Worm (Caenorhabditis elegans) whole organism, young adult: Measurements from ENCODE around the gene catp-7.

Source experiments
- B0336.3 ChIP-seq: fragments of 200-800 bp; sonication (Bioruptor generic); IDR thresholded peaks from 2 replicates; pipeline ENCODE4 v1.3.6; 2022; ENCODE audit warnings: missing genetic modification characterization, missing compliant biosample characterization
- C06A6.2 ChIP-seq: fragments of 200-800 bp; sonication (Bioruptor generic); conservative IDR thresholded peaks from 2 replicates; pipeline ENCODE4 v1.3.6; 2022; ENCODE audit warnings: missing genetic modification characterization, missing compliant biosample characterization
- D2030.7 ChIP-seq: fragments of 200-800 bp; sonication (Bioruptor generic); IDR thresholded peaks from 2 replicates; pipeline ENCODE4 v1.3.6; 2022; ENCODE audit warnings: missing genetic modification reagents, missing genetic modification characterization, missing compliant biosample characterization
- F49E8.2 ChIP-seq: sonication (generic microtip); optimal IDR thresholded peaks from 3 replicates; lab custom pipeline; 2017; ENCODE audit warnings: missing genetic modification characterization, mild to moderate bottlenecking, missing compliant biosample characterization, antibody characterized with exemption, moderate library complexity; ENCODE audit not compliant: insufficient read depth
- F52B5.7 ChIP-seq: sonication (generic microtip); optimal IDR thresholded peaks from 2 replicates; lab custom pipeline; 2016; ENCODE audit warnings: mild to moderate bottlenecking, missing genetic modification characterization, missing compliant biosample characterization
- K11D2.4 ChIP-seq: fragments of 200-800 bp; sonication (Bioruptor generic); IDR thresholded peaks from 2 replicates; pipeline ENCODE4 v1.3.6; 2022; ENCODE audit warnings: missing genetic modification reagents, missing genetic modification characterization, missing compliant biosample characterization
- K12H6.12 ChIP-seq: fragments of 200-800 bp; sonication (Bioruptor generic); optimal IDR thresholded peaks from 2 replicates; lab custom pipeline; 2018; ENCODE audit warnings: mild to moderate bottlenecking, missing genetic modification characterization, missing compliant biosample characterization
- T26A5.8 ChIP-seq: sonication (generic microtip); optimal IDR thresholded peaks from 2 replicates; lab custom pipeline; 2016; ENCODE audit warnings: missing genetic modification characterization, missing compliant biosample characterization
- Y53G8AR.9 ChIP-seq: fragments of 200-800 bp; sonication (Bioruptor generic); conservative IDR thresholded peaks from 2 replicates; pipeline ENCODE4 v1.3.6; 2022; ENCODE audit warnings: missing genetic modification reagents, missing genetic modification characterization, missing compliant biosample characterization
- ZK185.1 ChIP-seq: sonication (generic microtip); optimal IDR thresholded peaks from 2 replicates; lab custom pipeline; 2016; ENCODE audit warnings: mild to moderate bottlenecking, missing genetic modification characterization, missing compliant biosample characterization; ENCODE audit not compliant: poor library complexity, severe bottlenecking
- atf-7 ChIP-seq: sonication (generic microtip); optimal IDR thresholded peaks from 2 replicates; lab custom pipeline; 2017; ENCODE audit warnings: mild to moderate bottlenecking, missing genetic modification characterization, missing compliant biosample characterization
- athp-1 ChIP-seq: sonication (generic microtip); optimal IDR thresholded peaks from 2 replicates; lab custom pipeline; 2017; ENCODE audit warnings: mild to moderate bottlenecking, missing genetic modification characterization, missing compliant biosample characterization
- attf-5 ChIP-seq: fragments of 200-800 bp; sonication (Bioruptor generic); optimal IDR thresholded peaks from 2 replicates; lab custom pipeline; 2018; ENCODE audit warnings: mild to moderate bottlenecking, missing genetic modification characterization, missing compliant biosample characterization
- cebp-1 ChIP-seq, 2 experiments: fragments of 200-800 bp in 1 of 2; sonication (Bioruptor generic) in 1 of 2; sonication (generic microtip) in 1 of 2; IDR thresholded peaks in 1 of 2; optimal IDR thresholded peaks in 1 of 2; 2 replicates each; pipeline versions ENCODE4 v1.3.6 to Lab custom; 2017 to 2022; ENCODE audit warnings: missing compliant biosample characterization in 2 of 2, missing genetic modification characterization in 2 of 2, mild to moderate bottlenecking in 1 of 2, missing genetic modification reagents in 1 of 2, moderate library complexity in 1 of 2
- chd-7 ChIP-seq: sonication (generic microtip); optimal IDR thresholded peaks from 2 replicates; lab custom pipeline; 2016; ENCODE audit warnings: mild to moderate bottlenecking, missing genetic modification characterization, moderate library complexity, missing compliant biosample characterization
- die-1 ChIP-seq: sonication (generic microtip); optimal IDR thresholded peaks from 2 replicates; lab custom pipeline; 2016; ENCODE audit warnings: missing genotype, mild to moderate bottlenecking, missing genetic modification characterization, missing compliant biosample characterization
- dox-1 ChIP-seq: fragments of 200-800 bp; sonication (Bioruptor generic); IDR thresholded peaks from 2 replicates; pipeline ENCODE4 v1.3.6; 2022; ENCODE audit warnings: missing genetic modification reagents, missing genetic modification characterization, missing compliant biosample characterization
- ekl-4 ChIP-seq: fragments of 200-800 bp; sonication (Bioruptor generic); IDR thresholded peaks from 2 replicates; pipeline ENCODE4 v1.3.6; 2022; ENCODE audit warnings: missing genetic modification reagents, missing genetic modification characterization, missing compliant biosample characterization
- him-1 ChIP-seq: sonication (generic microtip); optimal IDR thresholded peaks from 2 replicates; lab custom pipeline; 2016; ENCODE audit warnings: missing genotype, missing genetic modification reagents, missing genetic modification characterization, missing compliant biosample characterization
- hmg-1.2 ChIP-seq: fragments of 200-800 bp; sonication (Bioruptor generic); IDR thresholded peaks from 2 replicates; pipeline ENCODE4 v1.3.6; 2022; ENCODE audit warnings: missing genetic modification reagents, missing genetic modification characterization, missing compliant biosample characterization
- lag-1 ChIP-seq: fragments of 200-800 bp; sonication (Bioruptor generic); IDR thresholded peaks from 2 replicates; pipeline ENCODE4 v1.3.6; 2022; ENCODE audit warnings: missing genetic modification reagents, missing genetic modification characterization, missing compliant biosample characterization
- lin-26 ChIP-seq: fragments of 200-800 bp; sonication (Bioruptor generic); IDR thresholded peaks from 2 replicates; pipeline ENCODE4 v1.3.6; 2022; ENCODE audit warnings: missing genetic modification reagents, missing genetic modification characterization, missing compliant biosample characterization
- lin-35 ChIP-seq, 3 experiments: fragments of 150-350 bp in 2 of 3; sonication (generic microtip) in 1 of 3; optimal IDR thresholded peaks; 2 replicates each; lab custom pipeline; 2014 to 2018; ENCODE audit warnings: missing biosample characterization in 3 of 3, missing genetic modification characterization in 3 of 3, missing genetic modification reagents in 3 of 3
- lin-40 ChIP-seq: sonication (generic microtip); optimal IDR thresholded peaks from 2 replicates; lab custom pipeline; 2016; ENCODE audit warnings: missing genetic modification characterization, mild to moderate bottlenecking, missing compliant biosample characterization, missing genotype, missing genetic modification reagents
- madf-8 ChIP-seq: fragments of 200-800 bp; sonication (Bioruptor generic); conservative IDR thresholded peaks from 2 replicates; pipeline ENCODE4 v1.3.6; 2022; ENCODE audit warnings: missing genetic modification reagents, missing genetic modification characterization, missing compliant biosample characterization
- mcd-1 ChIP-seq: fragments of 200-800 bp; sonication (Bioruptor generic); IDR thresholded peaks from 2 replicates; pipeline ENCODE4 v1.3.6; 2022; ENCODE audit warnings: missing genetic modification reagents, missing genetic modification characterization, missing compliant biosample characterization
- mxl-1 ChIP-seq: sonication (generic microtip); optimal IDR thresholded peaks from 2 replicates; lab custom pipeline; 2016; ENCODE audit warnings: missing genetic modification characterization, missing compliant biosample characterization
- nhr-120 ChIP-seq: fragments of 200-800 bp; sonication (Bioruptor generic); IDR thresholded peaks from 2 replicates; pipeline ENCODE4 v1.3.6; 2022; ENCODE audit warnings: missing genetic modification characterization, missing compliant biosample characterization
- nhr-179 ChIP-seq: sonication (generic microtip); optimal IDR thresholded peaks from 2 replicates; lab custom pipeline; 2016; ENCODE audit warnings: mild to moderate bottlenecking, missing genetic modification characterization, missing compliant biosample characterization
- nhr-80 ChIP-seq: sonication (generic microtip); optimal IDR thresholded peaks from 2 replicates; lab custom pipeline; 2016; ENCODE audit warnings: missing genetic modification characterization, missing compliant biosample characterization
- pbrm-1 ChIP-seq: fragments of 200-800 bp; sonication (Bioruptor generic); IDR thresholded peaks from 2 replicates; pipeline ENCODE4 v1.3.6; 2022; ENCODE audit warnings: missing genetic modification reagents, missing genetic modification characterization, missing compliant biosample characterization
- sea-2 ChIP-seq: fragments of 200-800 bp; sonication (Bioruptor generic); IDR thresholded peaks from 2 replicates; pipeline ENCODE4 v1.3.6; 2022; ENCODE audit warnings: missing genetic modification characterization, missing compliant biosample characterization
- snpc-3.4 ChIP-seq: sonication (generic microtip); optimal IDR thresholded peaks from 2 replicates; lab custom pipeline; 2017; ENCODE audit warnings: missing genetic modification characterization, mild to moderate bottlenecking, missing compliant biosample characterization, antibody characterized with exemption, moderate library complexity, missing genotype, missing genetic modification reagents
- snpc-4 ChIP-seq, 5 experiments: fragments of 150-350 bp in 1 of 5; sonication (generic microtip) in 4 of 5; optimal IDR thresholded peaks; 2 replicates each; lab custom pipeline; 2014 to 2018; ENCODE audit warnings: missing genetic modification characterization in 5 of 5, missing biosample characterization in 3 of 5, antibody characterized with exemption in 2 of 5, mild to moderate bottlenecking in 2 of 5, missing compliant biosample characterization in 2 of 5, missing genotype in 2 of 5, moderate library complexity in 2 of 5, missing genetic modification reagents in 1 of 5
- somi-1 ChIP-seq: fragments of 200-800 bp; sonication (Bioruptor generic); optimal IDR thresholded peaks from 2 replicates; lab custom pipeline; 2018; ENCODE audit warnings: mild to moderate bottlenecking, missing genetic modification characterization, missing compliant biosample characterization
- unc-62 ChIP-seq: fragments of 150-350 bp; optimal IDR thresholded peaks from 2 replicates; lab custom pipeline; 2014; ENCODE audit warnings: missing biosample characterization, missing genetic modification reagents, missing genetic modification characterization
- xnd-1 ChIP-seq: sonication (generic microtip); optimal IDR thresholded peaks from 2 replicates; lab custom pipeline; 2016; ENCODE audit warnings: missing genotype, missing genetic modification reagents, missing genetic modification characterization, missing compliant biosample characterization
- zfh-2 ChIP-seq: fragments of 200-800 bp; sonication (Bioruptor generic); conservative IDR thresholded peaks from 2 replicates; pipeline ENCODE4 v1.3.6; 2022; ENCODE audit warnings: missing genetic modification reagents, missing genetic modification characterization, missing compliant biosample characterization
- zim-3 ChIP-seq: sonication (generic microtip); optimal IDR thresholded peaks from 2 replicates; lab custom pipeline; 2017; ENCODE audit warnings: mild to moderate bottlenecking, missing genetic modification characterization, moderate library complexity, missing compliant biosample characterization
- ztf-25 ChIP-seq: fragments of 200-800 bp; sonication (Bioruptor generic); IDR thresholded peaks from 2 replicates; pipeline ENCODE4 v1.3.6; 2022; ENCODE audit warnings: missing genetic modification reagents, missing genetic modification characterization, missing compliant biosample characterization

The catp-7 gene

DNA sequence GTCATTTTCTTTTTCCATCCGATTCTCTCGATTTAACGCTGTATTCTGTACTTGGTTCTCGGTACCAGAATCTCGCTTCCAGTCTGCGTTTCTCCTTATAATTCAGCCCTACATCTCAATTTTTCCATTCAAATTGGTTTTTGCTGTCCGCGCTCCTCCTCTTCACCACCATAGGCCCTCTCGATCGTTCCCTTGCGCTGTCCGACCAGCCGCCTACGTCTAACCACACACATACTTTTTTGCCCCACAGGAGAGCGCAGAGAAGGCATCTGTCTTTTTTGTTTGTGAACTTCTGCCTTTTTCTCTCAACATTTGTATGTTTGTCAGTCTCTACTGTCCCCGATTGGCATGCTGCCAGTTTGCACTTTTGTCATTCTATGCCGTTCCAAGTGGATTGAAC, 41.5 kb downstream of the catp-7 start, which contains the start of gene F42A9.11:
F42A9.11 (plus strand) TSS at position 310 of the 400 bp plus-strand sequence.
- no peak for TF ChIP-seq snpc-3.4 (tag; lab: Kevin White, UChicago)
- TF ChIP-seq nhr-179 (tag; lab: Kevin White, UChicago), result no peak
- TF ChIP-seq ztf-25 (GFP tag; lab: Robert Waterston, UW), result 0 out of 2 replicates have a peak, but pooled peaks have one; percentile 17
- no peak for TF ChIP-seq D2030.7
- peak; percentile 14 for TF ChIP-seq die-1 (tag; lab: Kevin White, UChicago)
- TF ChIP-seq attf-5 (GFP tag; lab: Kevin White, UChicago), result peak; percentile 47
- TF ChIP-seq lag-1 (GFP tag; lab: Robert Waterston, UW), result no peak
- TF ChIP-seq K11D2.4 (GFP tag; lab: Robert Waterston, UW), result peak; percentile 31; the same call in 1 of the 2 replicates
- peak; percentile 35; the same call in 1 of the 2 replicates for TF ChIP-seq ekl-4 (GFP tag; lab: Robert Waterston, UW)
- no peak for TF ChIP-seq him-1 (tag; lab: Kevin White, UChicago)
- peak; percentile 89 for TF ChIP-seq zfh-2 (GFP tag; lab: Robert Waterston, UW)
- no peak for TF ChIP-seq snpc-4 (GFP tag; optimal IDR thresholded peaks at IDR 0.05; lab: Kevin White, UChicago)
- TF ChIP-seq snpc-4 (tag; optimal IDR thresholded peaks at IDR 0.05; lab: Kevin White, UChicago), result peak in 3 of 4 experiments; percentile 9 to 29 (median 11)
- TF ChIP-seq B0336.3 (GFP tag; lab: Robert Waterston, UW), result 0 out of 2 replicates have a peak, but pooled peaks have one; percentile 28
- peak; percentile 35 for TF ChIP-seq mcd-1 (GFP tag; lab: Robert Waterston, UW)
- peak; percentile 30 for TF ChIP-seq nhr-80 (tag; lab: Kevin White, UChicago)
- no peak for TF ChIP-seq mxl-1
- no peak for TF ChIP-seq madf-8 (GFP tag; lab: Robert Waterston, UW)
- TF ChIP-seq lin-26 (GFP tag; lab: Robert Waterston, UW), result peak; percentile 62; the same call in 1 of the 2 replicates
- no peak for TF ChIP-seq F52B5.7 (tag; lab: Kevin White, UChicago)
- TF ChIP-seq lin-40 (tag; lab: Kevin White, UChicago), result peak; percentile 12
- TF ChIP-seq T26A5.8, result no peak
- peak; percentile 29; the same call in 1 of the 2 replicates for TF ChIP-seq dox-1 (GFP tag; lab: Robert Waterston, UW)
- peak; percentile 12 for TF ChIP-seq zim-3 (tag; lab: Kevin White, UChicago)
- TF ChIP-seq ZK185.1 (tag; lab: Kevin White, UChicago), result no peak
- TF ChIP-seq C06A6.2, result no peak
- TF ChIP-seq nhr-120 (GFP tag; lab: Robert Waterston, UW), result no peak
- TF ChIP-seq somi-1 (GFP tag; lab: Kevin White, UChicago), result no peak
- TF ChIP-seq cebp-1 (GFP tag; IDR thresholded peaks at IDR 0.05; lab: Robert Waterston, UW), result no peak
- peak; percentile 31 for TF ChIP-seq cebp-1 (tag; optimal IDR thresholded peaks at IDR 0.05; lab: Kevin White, UChicago)
- no peak for TF ChIP-seq athp-1 (tag; lab: Kevin White, UChicago)

ce11 chrIV:8628262-8628661, 42.5 kb downstream of the catp-7 start:
- TF ChIP-seq Y53G8AR.9 (GFP tag; lab: Robert Waterston, UW) (0 out of 2 replicates have a peak, but pooled peaks have one; percentile 25), F49E8.2 (no peak)

- TF ChIP-seq pbrm-1, result no peak
- no peak for TF ChIP-seq atf-7 (tag; lab: Kevin White, UChicago)
- TF ChIP-seq lin-35 (GFP tag; optimal IDR thresholded peaks at IDR 0.05; lab: Kevin White, UChicago), result peak in 1 of 3 experiments; percentile 73
- peak; percentile 81 for TF ChIP-seq zfh-2 (GFP tag; lab: Robert Waterston, UW)
- TF ChIP-seq K12H6.12 (tag; lab: Kevin White, UChicago), result peak; percentile 77
- peak; percentile 4 for TF ChIP-seq somi-1 (GFP tag; lab: Kevin White, UChicago)
- TF ChIP-seq sea-2 (GFP tag; lab: Robert Waterston, UW), result no peak
- no peak for TF ChIP-seq nhr-179 (tag; lab: Kevin White, UChicago)
- no peak for TF ChIP-seq cebp-1 (GFP tag; IDR thresholded peaks at IDR 0.05; lab: Robert Waterston, UW)
- peak; percentile 25 for TF ChIP-seq cebp-1 (tag; optimal IDR thresholded peaks at IDR 0.05; lab: Kevin White, UChicago)
- no peak for TF ChIP-seq xnd-1
- TF ChIP-seq chd-7 (tag; lab: Kevin White, UChicago), result peak; percentile 53
- no peak for TF ChIP-seq unc-62 (GFP tag; lab: Kevin White, UChicago)
- peak; percentile 23 for TF ChIP-seq attf-5 (GFP tag; lab: Kevin White, UChicago)
- TF ChIP-seq mcd-1 (GFP tag; lab: Robert Waterston, UW), result 0 out of 2 replicates have a peak, but pooled peaks have one; percentile 21
- TF ChIP-seq hmg-1.2 (GFP tag; lab: Robert Waterston, UW), result peak; percentile 58; the same call in 1 of the 2 replicates
- TF ChIP-seq, all 124 proteins: peak for 9
Observed at ce11 chrIV:8629609-8630052, 43.8 kb downstream of the catp-7 start.
